Fruit fly (Drosophila melanogaster) whole organism, embryonic: Measurements from ENCODE around the gene CG6216.

Source experiments
- Adf1 ChIP-seq: fragments of 200-800 bp; sonication (Bioruptor generic); IDR thresholded peaks from 2 replicates; pipeline ENCODE4 v1.3.6; 2022; ENCODE audit warnings: missing biosample characterization, missing genetic modification characterization
- Atf-2 ChIP-seq: fragments of 200-800 bp; sonication (Bioruptor generic); optimal IDR thresholded peaks from 2 replicates; lab custom pipeline; 2016; ENCODE audit warnings: missing biosample characterization, missing genetic modification characterization
- CG11247 ChIP-seq: fragments of 200-800 bp; sonication (Bioruptor generic); IDR thresholded peaks from 2 replicates; pipeline ENCODE4 v1.3.6; 2022; ENCODE audit warnings: missing biosample characterization, missing genetic modification characterization
- CG11723 ChIP-seq: fragments of 200-800 bp; sonication (Bioruptor generic); optimal IDR thresholded peaks from 2 replicates; lab custom pipeline; 2017; ENCODE audit warnings: missing biosample characterization, mild to moderate bottlenecking, missing genetic modification characterization
- CG12104 ChIP-seq: fragments of 200-800 bp; sonication (Bioruptor generic); optimal IDR thresholded peaks from 3 replicates; lab custom pipeline; 2016; ENCODE audit warnings: missing biosample characterization, missing genetic modification characterization
- CG12659 ChIP-seq: fragments of 200-800 bp; sonication (Bioruptor generic); optimal IDR thresholded peaks from 3 replicates; lab custom pipeline; 2017; ENCODE audit warnings: mild to moderate bottlenecking, missing biosample characterization, missing genetic modification reagents, missing genetic modification characterization
- CG13287 ChIP-seq: fragments of 200-800 bp; sonication (Bioruptor generic); IDR thresholded peaks from 2 replicates; pipeline ENCODE4 v1.3.6; 2022; ENCODE audit warnings: missing biosample characterization, missing genetic modification characterization; ENCODE audit not compliant: partially characterized antibody
- CG13296 ChIP-seq: fragments of 200-800 bp; sonication (Bioruptor generic); optimal IDR thresholded peaks from 3 replicates; lab custom pipeline; 2018; ENCODE audit warnings: missing biosample characterization, mild to moderate bottlenecking, missing genetic modification characterization
- CG14014 ChIP-seq: fragments of 200-800 bp; sonication (Bioruptor generic); IDR thresholded peaks from 2 replicates; pipeline ENCODE4 v1.3.6; 2022; ENCODE audit warnings: missing biosample characterization, missing genetic modification characterization
- CG1529 ChIP-seq: fragments of 200-800 bp; sonication (Bioruptor generic); optimal IDR thresholded peaks from 3 replicates; lab custom pipeline; 2018; ENCODE audit warnings: missing biosample characterization, missing genetic modification characterization
- CG17802 ChIP-seq: fragments of 200-800 bp; sonication (Bioruptor generic); optimal IDR thresholded peaks from 2 replicates; lab custom pipeline; 2018; ENCODE audit warnings: missing biosample characterization, mild to moderate bottlenecking, missing genetic modification characterization, moderate library complexity
- CG1792 ChIP-seq: fragments of 200-800 bp; sonication (Bioruptor generic); optimal IDR thresholded peaks from 2 replicates; lab custom pipeline; 2016; ENCODE audit warnings: missing biosample characterization, missing genetic modification characterization
- CG2116 ChIP-seq: fragments of 200-800 bp; sonication (Bioruptor generic); optimal IDR thresholded peaks from 3 replicates; lab custom pipeline; 2018; ENCODE audit warnings: missing biosample characterization, mild to moderate bottlenecking, missing genetic modification characterization
- CG2202 ChIP-seq: fragments of 200-800 bp; sonication (Bioruptor generic); optimal IDR thresholded peaks from 2 replicates; lab custom pipeline; 2018; ENCODE audit warnings: missing biosample characterization, mild to moderate bottlenecking, missing genetic modification characterization
- CG2875 ChIP-seq: fragments of 200-800 bp; sonication (Bioruptor generic); optimal IDR thresholded peaks from 2 replicates; lab custom pipeline; 2017; ENCODE audit warnings: missing biosample characterization, mild to moderate bottlenecking, missing genetic modification characterization, missing genetic modification reagents
- CG31224 ChIP-seq: fragments of 200-800 bp; sonication (Bioruptor generic); IDR thresholded peaks from 2 replicates; pipeline ENCODE4 v1.3.6; 2022; ENCODE audit warnings: missing biosample characterization, missing genetic modification characterization
- CG33557 ChIP-seq: fragments of 200-800 bp; sonication (Bioruptor generic); optimal IDR thresholded peaks from 2 replicates; lab custom pipeline; 2019; ENCODE audit warnings: missing biosample characterization, mild to moderate bottlenecking, missing genetic modification characterization, moderate library complexity
- CG43689 ChIP-seq: fragments of 200-800 bp; sonication (Bioruptor generic); IDR thresholded peaks from 2 replicates; pipeline ENCODE4 v1.3.6; 2022; ENCODE audit warnings: missing biosample characterization, missing genetic modification characterization
- CG4820 ChIP-seq: fragments of 200-800 bp; sonication (Bioruptor generic); optimal IDR thresholded peaks from 3 replicates; lab custom pipeline; 2016; ENCODE audit warnings: missing biosample characterization, missing genetic modification characterization
- CG6175 ChIP-seq: fragments of 200-800 bp; sonication (Bioruptor generic); IDR thresholded peaks from 3 replicates; pipeline ENCODE4 v1.3.6; 2022; ENCODE audit warnings: missing biosample characterization, missing genetic modification characterization
- CG7372 ChIP-seq: fragments of 200-800 bp; sonication (Bioruptor generic); IDR thresholded peaks from 2 replicates; pipeline ENCODE4 v1.3.6; 2022; ENCODE audit warnings: missing biosample characterization, missing genetic modification characterization
- CG7745 ChIP-seq: fragments of 200-800 bp; sonication (Bioruptor generic); optimal IDR thresholded peaks from 2 replicates; lab custom pipeline; 2018; ENCODE audit warnings: missing biosample characterization, mild to moderate bottlenecking, missing genetic modification characterization, moderate library complexity
- CG9437 ChIP-seq: fragments of 200-800 bp; sonication (Bioruptor generic); optimal IDR thresholded peaks from 2 replicates; lab custom pipeline; 2018; ENCODE audit warnings: missing biosample characterization, mild to moderate bottlenecking, missing genetic modification characterization
- CG9817 ChIP-seq: fragments of 200-800 bp; sonication (Bioruptor generic); optimal IDR thresholded peaks from 2 replicates; lab custom pipeline; 2018; ENCODE audit warnings: missing biosample characterization, mild to moderate bottlenecking, missing genetic modification characterization, moderate library complexity
- CTCF ChIP-seq: fragments of 200-800 bp; sonication (Bioruptor generic); optimal IDR thresholded peaks from 2 replicates; lab custom pipeline; 2017; ENCODE audit warnings: missing biosample characterization, mild to moderate bottlenecking, missing genetic modification characterization, moderate library complexity
- CkIIα-i1 ChIP-seq: fragments of 200-800 bp; sonication (Bioruptor generic); IDR thresholded peaks from 2 replicates; pipeline ENCODE4 v1.3.6; 2022; ENCODE audit warnings: missing biosample characterization, missing genetic modification characterization
- Dek ChIP-seq: fragments of 200-800 bp; sonication (Bioruptor generic); optimal IDR thresholded peaks from 3 replicates; lab custom pipeline; 2019; ENCODE audit warnings: missing biosample characterization, mild to moderate bottlenecking, missing genetic modification characterization, moderate library complexity
- Drgx ChIP-seq: fragments of 200-800 bp; sonication (Bioruptor generic); IDR thresholded peaks from 2 replicates; pipeline ENCODE4 v1.3.6; 2022; ENCODE audit warnings: missing biosample characterization, missing genetic modification characterization
- Hmx ChIP-seq: fragments of 200-800 bp; sonication (Bioruptor generic); optimal IDR thresholded peaks from 2 replicates; lab custom pipeline; 2016; ENCODE audit warnings: missing biosample characterization, missing genetic modification characterization
- Max ChIP-seq: fragments of 200-800 bp; sonication (Bioruptor generic); optimal IDR thresholded peaks from 2 replicates; lab custom pipeline; 2016; ENCODE audit warnings: missing biosample characterization, mild to moderate bottlenecking, missing genetic modification characterization
- Nf-YC ChIP-seq: fragments of 200-800 bp; optimal IDR thresholded peaks from 3 replicates; lab custom pipeline; 2019; ENCODE audit warnings: missing biosample characterization, mild to moderate bottlenecking, missing genetic modification characterization, moderate library complexity
- Rfx ChIP-seq: fragments of 200-800 bp; sonication (Bioruptor generic); IDR thresholded peaks from 2 replicates; pipeline ENCODE4 v1.3.6; 2022; ENCODE audit warnings: missing biosample characterization, missing genetic modification characterization
- al ChIP-seq: fragments of 200-800 bp; sonication (Bioruptor generic); IDR thresholded peaks from 2 replicates; pipeline ENCODE4 v1.3.6; 2022; ENCODE audit warnings: missing biosample characterization, missing genetic modification characterization
- cg ChIP-seq: fragments of 200-800 bp; sonication (Bioruptor generic); optimal IDR thresholded peaks from 3 replicates; lab custom pipeline; 2019; ENCODE audit warnings: missing biosample characterization, mild to moderate bottlenecking, missing genetic modification characterization, moderate library complexity
- corto ChIP-seq: fragments of 200-800 bp; sonication (Bioruptor generic); optimal IDR thresholded peaks from 2 replicates; lab custom pipeline; 2016; ENCODE audit warnings: missing biosample characterization, mild to moderate bottlenecking, missing genetic modification characterization, moderate library complexity
- cwo ChIP-seq: fragments of 200-800 bp; sonication (Bioruptor generic); optimal IDR thresholded peaks from 3 replicates; lab custom pipeline; 2017; ENCODE audit warnings: missing biosample characterization, missing genetic modification characterization, mild to moderate bottlenecking, moderate library complexity, missing genetic modification reagents
- dysf ChIP-seq: fragments of 200-800 bp; sonication (Bioruptor generic); IDR thresholded peaks from 3 replicates; pipeline ENCODE4 v1.3.6; 2022; ENCODE audit warnings: missing biosample characterization, missing genetic modification characterization
- emc ChIP-seq: fragments of 200-800 bp; sonication (Bioruptor generic); optimal IDR thresholded peaks from 2 replicates; lab custom pipeline; 2016; ENCODE audit warnings: missing biosample characterization, missing genetic modification characterization
- gem ChIP-seq: fragments of 200-800 bp; sonication (Bioruptor generic); optimal IDR thresholded peaks from 2 replicates; lab custom pipeline; 2019; ENCODE audit warnings: missing biosample characterization, mild to moderate bottlenecking, missing genetic modification characterization, moderate library complexity
- kay ChIP-seq: fragments of 200-800 bp; sonication (Bioruptor generic); optimal IDR thresholded peaks from 2 replicates; lab custom pipeline; 2016; ENCODE audit warnings: missing biosample characterization, missing genetic modification characterization
- lilli ChIP-seq: fragments of 200-800 bp; sonication (Bioruptor generic); optimal IDR thresholded peaks from 3 replicates; lab custom pipeline; 2016; ENCODE audit warnings: missing biosample characterization, missing genetic modification characterization
- nmo ChIP-seq: fragments of 200-800 bp; sonication (Bioruptor generic); optimal IDR thresholded peaks from 2 replicates; lab custom pipeline; 2018; ENCODE audit warnings: missing biosample characterization, mild to moderate bottlenecking, missing genetic modification characterization, moderate library complexity
- oc ChIP-seq: fragments of 200-800 bp; sonication (Bioruptor generic); optimal IDR thresholded peaks from 2 replicates; lab custom pipeline; 2018; ENCODE audit warnings: missing biosample characterization, mild to moderate bottlenecking, missing genetic modification characterization, moderate library complexity
- org-1 ChIP-seq: fragments of 200-800 bp; sonication (Bioruptor generic); optimal IDR thresholded peaks from 2 replicates; lab custom pipeline; 2017; ENCODE audit warnings: missing biosample characterization, missing genetic modification characterization
- peb ChIP-seq: fragments of 200-800 bp; sonication (Bioruptor generic); IDR thresholded peaks from 2 replicates; pipeline ENCODE4 v1.3.6; 2022; ENCODE audit warnings: missing biosample characterization, missing genetic modification characterization
- pnt ChIP-seq: fragments of 200-800 bp; sonication (Bioruptor generic); optimal IDR thresholded peaks from 3 replicates; lab custom pipeline; 2016; ENCODE audit warnings: missing biosample characterization, missing genetic modification characterization
- pzg ChIP-seq: fragments of 200-800 bp; sonication (Bioruptor generic); optimal IDR thresholded peaks from 3 replicates; lab custom pipeline; 2018; ENCODE audit warnings: missing biosample characterization, mild to moderate bottlenecking, missing genetic modification characterization, moderate library complexity
- wdn ChIP-seq: fragments of 200-800 bp; sonication (Bioruptor generic); IDR thresholded peaks from 2 replicates; pipeline ENCODE4 v1.3.6; 2022; ENCODE audit warnings: missing biosample characterization, missing genetic modification characterization
- zfh1 ChIP-seq: fragments of 200-800 bp; sonication (Bioruptor generic); IDR thresholded peaks from 3 replicates; pipeline ENCODE4 v1.3.6; 2022; ENCODE audit warnings: missing biosample characterization, missing genetic modification characterization

Gene CG6216

DNA sequence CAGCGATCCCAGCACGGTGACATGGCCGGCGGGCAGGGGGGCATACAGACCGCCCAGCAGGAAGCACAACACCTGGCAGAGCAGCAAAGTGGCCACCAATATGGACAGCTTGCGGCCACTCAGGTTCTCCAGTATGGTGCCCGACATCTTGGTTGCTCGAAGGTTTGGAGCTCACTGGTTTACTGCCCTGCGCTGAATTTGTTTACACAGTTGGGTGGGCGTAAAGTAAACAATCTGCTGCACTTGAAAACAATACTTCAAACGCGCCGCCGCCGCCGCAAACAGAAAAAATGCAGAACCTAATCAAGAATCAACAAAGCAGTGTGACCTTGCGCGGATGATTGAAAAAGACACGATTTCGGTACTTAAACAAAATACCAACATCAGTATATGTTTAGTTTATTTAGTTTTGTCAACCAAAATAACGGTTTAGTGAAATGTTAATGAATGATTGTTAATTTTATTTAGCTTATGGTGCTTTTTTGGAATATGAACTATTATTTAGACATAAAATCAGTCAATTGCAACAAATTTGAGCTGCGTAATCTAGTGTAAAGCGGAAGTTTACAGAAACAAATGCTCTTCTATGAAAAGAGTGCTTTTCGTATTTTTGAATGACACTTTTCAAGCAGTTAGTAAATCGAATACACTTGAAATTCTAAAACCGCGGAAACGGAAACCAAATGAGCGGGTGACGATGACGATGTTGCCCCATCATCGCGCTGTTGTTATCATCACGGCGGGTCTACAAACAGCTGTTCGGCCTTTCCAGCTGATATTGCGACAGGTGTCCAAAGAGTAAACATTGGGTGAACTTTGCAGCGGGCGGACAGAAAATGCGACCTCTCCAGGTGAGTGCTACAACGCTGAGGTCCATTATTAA lies 19.0 kb upstream of the CG6216 start, which contains the start of the genes wls and Adck5 (continued):
- TF ChIP-seq Nf-YC (tag; lab: Kevin White, UChicago) = no peak
- no peak for TF ChIP-seq CG4820 (GFP tag; lab: Kevin White, UChicago)
- no peak for TF ChIP-seq gem (tag; lab: Kevin White, UChicago)
- no peak for TF ChIP-seq peb (GFP tag; lab: Robert Waterston, UW)
- TF ChIP-seq CG1792 (GFP tag; lab: Kevin White, UChicago) = no peak
- TF ChIP-seq zfh1 (GFP tag; lab: Robert Waterston, UW) = peak; percentile 40; the same call in 1 of the 3 replicates
- no peak for TF ChIP-seq cg (GFP tag; lab: Kevin White, UChicago)
- peak; percentile 26 for TF ChIP-seq lilli (GFP tag; lab: Kevin White, UChicago)
- TF ChIP-seq Atf-2 (GFP tag; lab: Kevin White, UChicago) = no peak
- TF ChIP-seq CG2875 (GFP tag; lab: Kevin White, UChicago) = peak; percentile 25
- peak; percentile 12; the same call in 1 of the 2 replicates for TF ChIP-seq CG13287 (GFP tag; lab: Robert Waterston, UW)
- TF ChIP-seq corto (GFP tag; lab: Kevin White, UChicago) = no peak
- peak; percentile 45 for TF ChIP-seq CG11723 (GFP tag; lab: Kevin White, UChicago)
- peak; percentile 11; the same call in 1 of the 2 replicates for TF ChIP-seq Adf1
- no peak for TF ChIP-seq Dek (tag; lab: Kevin White, UChicago)
- no peak for TF ChIP-seq CkIIα-i1
- no peak for TF ChIP-seq CG6175
- TF ChIP-seq CG7745 (tag; lab: Kevin White, UChicago) = no peak
- TF ChIP-seq pnt (GFP tag; lab: Kevin White, UChicago) = no peak
- no peak for TF ChIP-seq CG43689 (GFP tag; lab: Robert Waterston, UW)
- peak; percentile 70 for TF ChIP-seq Rfx (GFP tag; lab: Robert Waterston, UW)
- peak; percentile 67 for TF ChIP-seq CG2116 (GFP tag; lab: Kevin White, UChicago)
- no peak for TF ChIP-seq oc
- peak; percentile 10 for TF ChIP-seq kay (GFP tag; lab: Kevin White, UChicago)
- no peak for TF ChIP-seq cwo
- peak; percentile 70 for TF ChIP-seq CG13296
- TF ChIP-seq emc (GFP tag; lab: Kevin White, UChicago) = no peak
- TF ChIP-seq Max (GFP tag; lab: Kevin White, UChicago) = no peak
- peak; percentile 58 for TF ChIP-seq CG12659 (GFP tag; lab: Kevin White, UChicago)
- no peak for TF ChIP-seq CG17802 (tag; lab: Kevin White, UChicago)
- no peak for TF ChIP-seq al
- TF ChIP-seq CG33557 = no peak
- TF ChIP-seq CG11247 (GFP tag; lab: Robert Waterston, UW) = 0 out of 2 replicates have a peak, but pooled peaks have one; percentile 32
- peak; percentile 41 for TF ChIP-seq pzg (GFP tag; lab: Kevin White, UChicago)
- TF ChIP-seq nmo (GFP tag; lab: Kevin White, UChicago) = peak; percentile 45
- TF ChIP-seq CG9817 = peak; percentile 17
- TF ChIP-seq Drgx (GFP tag; lab: Robert Waterston, UW) = no peak; the same call in 1 of the 2 replicates
- no peak for TF ChIP-seq CG31224 (GFP tag; lab: Robert Waterston, UW)
- TF ChIP-seq CG7372 = no peak
- TF ChIP-seq CG12104 (GFP tag; lab: Kevin White, UChicago) = peak; percentile 9
- TF ChIP-seq CG9437 = peak; percentile 56
- peak; percentile 25 for TF ChIP-seq org-1 (GFP tag; lab: Kevin White, UChicago)
- peak; percentile 21 for TF ChIP-seq CG1529 (GFP tag; lab: Kevin White, UChicago)
- TF ChIP-seq Hmx (GFP tag; lab: Kevin White, UChicago) = no peak
- peak; percentile 20; the same call in 1 of the 2 replicates for TF ChIP-seq CG14014
- 0 out of 2 replicates have a peak, but pooled peaks have one; percentile 13 for TF ChIP-seq wdn (GFP tag; lab: Robert Waterston, UW)
- peak; percentile 62 for TF ChIP-seq CTCF (GFP tag; lab: Kevin White, UChicago)
- TF ChIP-seq dysf (GFP tag; lab: Robert Waterston, UW) = peak; percentile 50; the same call in 1 of the 3 replicates
- peak; percentile 50 for TF ChIP-seq CG2202
